Fruit fly (Drosophila melanogaster) whole organism, embryonic: Measurements from ENCODE around the gene LSm7.

ENCODE experiments used
- Abd-B ChIP-seq: fragments of 200-800 bp; sonication (Bioruptor generic); optimal IDR thresholded peaks from 2 replicates; lab custom pipeline; 2018; ENCODE audit warnings: missing biosample characterization, mild to moderate bottlenecking, missing genetic modification characterization, moderate library complexity
- Aef1 ChIP-seq: fragments of 200-800 bp; sonication (Bioruptor generic); IDR thresholded peaks from 3 replicates; pipeline ENCODE4 v1.3.6; 2022; ENCODE audit warnings: missing biosample characterization, missing genetic modification characterization
- B-H2 ChIP-seq: fragments of 200-800 bp; sonication (Bioruptor generic); optimal IDR thresholded peaks from 2 replicates; lab custom pipeline; 2018; ENCODE audit warnings: missing biosample characterization, mild to moderate bottlenecking, missing genetic modification characterization
- CG10321 ChIP-seq: fragments of 200-800 bp; sonication (Bioruptor generic); IDR thresholded peaks from 2 replicates; pipeline ENCODE4 v1.3.6; 2022; ENCODE audit warnings: missing biosample characterization, missing genetic modification characterization
- CG10543 ChIP-seq: fragments of 200-800 bp; sonication (Bioruptor generic); optimal IDR thresholded peaks from 3 replicates; lab custom pipeline; 2017; ENCODE audit warnings: missing biosample characterization, mild to moderate bottlenecking, missing genetic modification characterization, moderate library complexity
- CG12071 ChIP-seq: fragments of 200-800 bp; sonication (Bioruptor generic); optimal IDR thresholded peaks from 3 replicates; lab custom pipeline; 2018; ENCODE audit warnings: missing biosample characterization, mild to moderate bottlenecking, missing genetic modification characterization
- CG12155 ChIP-seq: fragments of 200-800 bp; sonication (Bioruptor generic); optimal IDR thresholded peaks from 3 replicates; lab custom pipeline; 2016; ENCODE audit warnings: missing biosample characterization, missing genetic modification characterization
- CG1233 ChIP-seq: fragments of 200-800 bp; sonication (Bioruptor generic); optimal IDR thresholded peaks from 4 replicates; lab custom pipeline; 2018; ENCODE audit warnings: missing biosample characterization, mild to moderate bottlenecking, missing genetic modification characterization
- CG12942 ChIP-seq: fragments of 200-800 bp; sonication (Bioruptor generic); optimal IDR thresholded peaks from 3 replicates; lab custom pipeline; 2016; ENCODE audit warnings: missing biosample characterization, missing genetic modification characterization
- CG18599 ChIP-seq: fragments of 200-800 bp; sonication (Bioruptor generic); optimal IDR thresholded peaks from 3 replicates; lab custom pipeline; 2017; ENCODE audit warnings: missing biosample characterization, missing genetic modification characterization, mild to moderate bottlenecking, moderate library complexity, missing genetic modification reagents
- CG18619 ChIP-seq: fragments of 200-800 bp; sonication (Bioruptor generic); optimal IDR thresholded peaks from 3 replicates; lab custom pipeline; 2017; ENCODE audit warnings: missing biosample characterization, mild to moderate bottlenecking, missing genetic modification characterization
- CG30431 ChIP-seq: fragments of 200-800 bp; sonication (Bioruptor generic); optimal IDR thresholded peaks from 2 replicates; lab custom pipeline; 2017; ENCODE audit warnings: missing biosample characterization, missing genetic modification characterization
- CG32532 ChIP-seq: fragments of 200-800 bp; sonication (Bioruptor generic); IDR thresholded peaks from 2 replicates; pipeline ENCODE4 v1.3.6; 2022; ENCODE audit warnings: missing biosample characterization, missing genetic modification characterization
- CG33557 ChIP-seq: fragments of 200-800 bp; sonication (Bioruptor generic); optimal IDR thresholded peaks from 2 replicates; lab custom pipeline; 2019; ENCODE audit warnings: missing biosample characterization, mild to moderate bottlenecking, missing genetic modification characterization, moderate library complexity
- CG42726 ChIP-seq: fragments of 200-800 bp; sonication (Bioruptor generic); IDR thresholded peaks from 2 replicates; pipeline ENCODE4 v1.3.6; 2022; ENCODE audit warnings: missing biosample characterization, missing genetic modification characterization; ENCODE audit not compliant: partially characterized antibody
- CHES-1-like ChIP-seq: fragments of 200-800 bp; sonication (Bioruptor generic); optimal IDR thresholded peaks from 2 replicates; lab custom pipeline; 2016; ENCODE audit warnings: missing biosample characterization, missing genetic modification characterization
- Dp ChIP-seq: fragments of 200-800 bp; sonication (Bioruptor generic); optimal IDR thresholded peaks from 2 replicates; lab custom pipeline; 2018; ENCODE audit warnings: missing biosample characterization, mild to moderate bottlenecking, missing genetic modification characterization, moderate library complexity
- Elba2 ChIP-seq: fragments of 200-800 bp; sonication (Bioruptor generic); optimal IDR thresholded peaks from 3 replicates; lab custom pipeline; 2016; ENCODE audit warnings: missing biosample characterization, missing genetic modification characterization
- HHEX ChIP-seq: fragments of 200-800 bp; sonication (Bioruptor generic); optimal IDR thresholded peaks from 3 replicates; lab custom pipeline; 2017; ENCODE audit warnings: missing biosample characterization, mild to moderate bottlenecking, missing genetic modification characterization, missing genetic modification reagents
- HLH3B ChIP-seq: fragments of 200-800 bp; sonication (Bioruptor generic); IDR thresholded peaks from 2 replicates; pipeline ENCODE4 v1.3.6; 2022; ENCODE audit warnings: missing biosample characterization, missing genetic modification characterization
- Hsf ChIP-seq: fragments of 200-800 bp; sonication (Bioruptor generic); optimal IDR thresholded peaks from 3 replicates; lab custom pipeline; 2016; ENCODE audit warnings: missing biosample characterization, missing genetic modification characterization
- MBD-R2 ChIP-seq: fragments of 200-800 bp; sonication (Bioruptor generic); IDR thresholded peaks from 2 replicates; pipeline ENCODE4 v1.3.6; 2022; ENCODE audit warnings: missing biosample characterization, missing genetic modification characterization
- NFAT ChIP-seq: fragments of 200-800 bp; sonication (Bioruptor generic); IDR thresholded peaks from 2 replicates; pipeline ENCODE4 v1.3.6; 2022; ENCODE audit warnings: missing biosample characterization, missing genetic modification characterization
- Pdp1 ChIP-seq, 2 experiments: fragments of 200-800 bp; sonication (Bioruptor generic); optimal IDR thresholded peaks; 3 replicates each; lab custom pipeline; 2016; ENCODE audit warnings: missing biosample characterization in 2 of 2, missing genetic modification characterization in 2 of 2, mild to moderate bottlenecking in 1 of 2, moderate library complexity in 1 of 2
- Rfx ChIP-seq: fragments of 200-800 bp; sonication (Bioruptor generic); IDR thresholded peaks from 2 replicates; pipeline ENCODE4 v1.3.6; 2022; ENCODE audit warnings: missing biosample characterization, missing genetic modification characterization
- Rx ChIP-seq: fragments of 200-800 bp; sonication (Bioruptor generic); IDR thresholded peaks from 2 replicates; pipeline ENCODE4 v1.3.6; 2022; ENCODE audit warnings: missing biosample characterization, missing genetic modification characterization
- cad ChIP-seq: fragments of >200 bp; optimal IDR thresholded peaks from 2 replicates; lab custom pipeline; 2017; ENCODE audit warnings: missing biosample characterization, missing genetic modification characterization
- dan ChIP-seq: fragments of 200-800 bp; sonication (Bioruptor generic); IDR thresholded peaks from 2 replicates; pipeline ENCODE4 v1.3.6; 2022; ENCODE audit warnings: missing biosample characterization, missing genetic modification characterization
- emc ChIP-seq: fragments of 200-800 bp; sonication (Bioruptor generic); optimal IDR thresholded peaks from 2 replicates; lab custom pipeline; 2016; ENCODE audit warnings: missing biosample characterization, missing genetic modification characterization
- en ChIP-seq: fragments of 200-800 bp; sonication (Bioruptor generic); optimal IDR thresholded peaks from 2 replicates; lab custom pipeline; 2016; ENCODE audit warnings: missing biosample characterization, missing genetic modification characterization
- fd3F ChIP-seq: fragments of 200-800 bp; sonication (Bioruptor generic); optimal IDR thresholded peaks from 2 replicates; lab custom pipeline; 2018; ENCODE audit warnings: missing biosample characterization, mild to moderate bottlenecking, missing genetic modification characterization, moderate library complexity
- klu ChIP-seq: fragments of 200-800 bp; sonication (Bioruptor generic); IDR thresholded peaks from 2 replicates; pipeline ENCODE4 v1.3.6; 2022; ENCODE audit warnings: missing biosample characterization, missing genetic modification characterization
- lilli ChIP-seq: fragments of 200-800 bp; sonication (Bioruptor generic); optimal IDR thresholded peaks from 3 replicates; lab custom pipeline; 2016; ENCODE audit warnings: missing biosample characterization, missing genetic modification characterization
- lmd ChIP-seq: fragments of 200-800 bp; sonication (Bioruptor generic); IDR thresholded peaks from 2 replicates; pipeline ENCODE4 v1.3.6; 2022; ENCODE audit warnings: missing biosample characterization, missing genetic modification characterization
- nau ChIP-seq: fragments of 200-800 bp; sonication (Bioruptor generic); optimal IDR thresholded peaks from 3 replicates; lab custom pipeline; 2017; ENCODE audit warnings: missing biosample characterization, mild to moderate bottlenecking, missing genetic modification characterization, missing genetic modification reagents
- nerfin-2 ChIP-seq: fragments of 200-800 bp; sonication (Bioruptor generic); IDR thresholded peaks from 2 replicates; pipeline ENCODE4 v1.3.6; 2022; ENCODE audit warnings: missing biosample characterization, missing genetic modification characterization; ENCODE audit not compliant: partially characterized antibody
- phol ChIP-seq: fragments of 200-800 bp; sonication (Bioruptor generic); optimal IDR thresholded peaks from 3 replicates; lab custom pipeline; 2018; ENCODE audit warnings: missing biosample characterization, mild to moderate bottlenecking, missing genetic modification characterization, moderate library complexity
- prd ChIP-seq, 3 experiments: fragments of >200 bp in 2 of 3; fragments of 200-800 bp in 1 of 3; sonication (Bioruptor generic) in 1 of 3; optimal IDR thresholded peaks in 2 of 3; IDR thresholded peaks in 1 of 3; 2 replicates in 2 of 3; 3 replicates in 1 of 3; pipeline versions ENCODE4 v1.3.6 to Lab custom; 2017 to 2022; ENCODE audit warnings: missing biosample characterization in 1 of 3, missing genetic modification characterization in 1 of 3
- pum ChIP-seq: fragments of 200-800 bp; sonication (Bioruptor generic); optimal IDR thresholded peaks from 2 replicates; lab custom pipeline; 2016; ENCODE audit warnings: missing biosample characterization, missing genetic modification characterization
- salm ChIP-seq: fragments of 200-800 bp; sonication (Bioruptor generic); optimal IDR thresholded peaks from 2 replicates; lab custom pipeline; 2018; ENCODE audit warnings: missing biosample characterization, mild to moderate bottlenecking, missing genetic modification characterization
- schlank ChIP-seq: fragments of 200-800 bp; sonication (Bioruptor generic); optimal IDR thresholded peaks from 2 replicates; lab custom pipeline; 2018; ENCODE audit warnings: missing biosample characterization, mild to moderate bottlenecking, missing genetic modification characterization
- shn ChIP-seq: fragments of 200-800 bp; sonication (Bioruptor generic); optimal IDR thresholded peaks from 3 replicates; lab custom pipeline; 2016; ENCODE audit warnings: missing biosample characterization, missing genetic modification characterization
- slbo ChIP-seq: fragments of 200-800 bp; sonication (Bioruptor generic); IDR thresholded peaks from 2 replicates; pipeline ENCODE4 v1.3.6; 2022; ENCODE audit warnings: missing biosample characterization, missing genetic modification characterization
- sna ChIP-seq: fragments of 200-800 bp; sonication (Bioruptor generic); IDR thresholded peaks from 2 replicates; pipeline ENCODE4 v1.3.6; 2022; ENCODE audit warnings: missing biosample characterization, missing genetic modification characterization; ENCODE audit not compliant: partially characterized antibody
- sob ChIP-seq: fragments of 200-800 bp; sonication (Bioruptor generic); IDR thresholded peaks from 2 replicates; pipeline ENCODE4 v1.3.6; 2022; ENCODE audit warnings: missing biosample characterization, missing genetic modification characterization
- ttk ChIP-seq: fragments of 200-800 bp; sonication (Bioruptor generic); IDR thresholded peaks from 2 replicates; pipeline ENCODE4 v2.1.2; 2022; ENCODE audit warnings: missing biosample characterization, missing genetic modification characterization
- twi ChIP-seq: fragments of 200-800 bp; optimal IDR thresholded peaks from 2 replicates; lab custom pipeline; 2019; ENCODE audit warnings: missing biosample characterization, mild to moderate bottlenecking, missing genetic modification characterization, moderate library complexity

Gene LSm7

DNA sequence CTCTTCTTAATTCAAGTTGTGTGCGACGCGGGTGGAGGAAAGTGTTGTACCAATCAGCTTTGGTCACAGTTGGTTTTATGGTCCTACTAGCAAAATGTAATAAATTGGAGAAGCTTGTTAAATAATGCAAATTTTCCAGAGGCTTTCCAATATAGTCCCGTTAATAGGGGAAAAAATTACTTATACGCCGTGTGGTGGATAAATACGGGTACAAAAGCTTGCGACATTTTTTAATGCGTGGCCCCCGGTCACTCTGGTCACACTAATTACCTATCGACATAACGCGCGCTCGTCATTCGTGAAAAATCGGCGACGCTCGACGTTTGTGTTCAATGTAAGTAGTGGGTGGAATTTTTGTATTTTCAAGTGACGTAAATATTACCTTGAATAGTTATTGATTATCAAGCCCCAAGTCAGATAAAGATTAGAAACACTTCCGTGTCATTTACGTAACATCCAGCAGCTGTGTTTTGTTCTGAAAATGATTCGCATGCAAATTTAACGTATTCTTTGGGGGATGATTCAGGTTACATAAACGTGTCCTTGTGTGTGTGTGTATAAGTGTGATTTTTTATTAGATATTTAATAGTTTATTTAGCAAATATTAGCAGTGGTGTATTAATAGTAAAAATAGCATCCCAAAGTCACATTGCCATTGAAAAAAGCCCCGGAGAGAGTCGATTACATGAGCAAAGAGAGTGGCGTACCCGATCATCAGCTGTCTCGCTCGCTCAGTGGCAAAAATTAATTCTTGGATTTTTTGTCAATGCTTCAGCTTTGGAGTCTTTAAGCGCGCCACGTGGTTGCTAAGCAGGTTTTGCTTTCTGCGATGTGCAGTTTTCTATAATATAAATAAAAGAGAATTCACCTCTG is 23.0 kb downstream of the LSm7 start, which contains the start of gene Cyt-c-p (continued):
- TF ChIP-seq en (GFP tag; lab: Kevin White, UChicago) (no peak), Dp (GFP tag; lab: Kevin White, UChicago) (peak; percentile 99), CG32532 (GFP tag; lab: Robert Waterston, UW) (peak; percentile 7; the same call in 1 of the 2 replicates), klu (GFP tag; lab: Robert Waterston, UW) (0 out of 2 replicates have a peak, but pooled peaks have one; percentile 50), HHEX (GFP tag; lab: Kevin White, UChicago) (no peak), B-H2 (GFP tag; lab: Kevin White, UChicago) (no peak), prd (optimal IDR thresholded peaks at IDR 0.05; lab: Kevin White, UChicago) (no peak), prd (GFP tag; IDR thresholded peaks at IDR 0.05; lab: Robert Waterston, UW) (no peak; the same call in 2 of the 3 replicates), CG10321 (GFP tag; lab: Robert Waterston, UW) (peak; percentile 11; the same call in 1 of the 2 replicates), HLH3B (GFP tag; lab: Robert Waterston, UW) (no peak), Abd-B (peak; percentile 94), lilli (peak; percentile 38), CG12071 (GFP tag; lab: Kevin White, UChicago) (no peak), dan (GFP tag; lab: Robert Waterston, UW) (no peak), CG1233 (no peak), CG12942 (GFP tag; lab: Kevin White, UChicago) (no peak), Rx (GFP tag; lab: Robert Waterston, UW) (no peak), Elba2 (GFP tag; lab: Kevin White, UChicago) (no peak), sob (peak; percentile 54; the same call in 1 of the 2 replicates), fd3F (GFP tag; lab: Kevin White, UChicago) (no peak), emc (GFP tag; lab: Kevin White, UChicago) (no peak), slbo (0 out of 2 replicates have a peak, but pooled peaks have one; percentile 14), nau (GFP tag; lab: Kevin White, UChicago) (peak; percentile 23), CG30431 (GFP tag; lab: Kevin White, UChicago) (no peak), CHES-1-like (GFP tag; lab: Kevin White, UChicago) (peak; percentile 39), CG18599 (GFP tag; lab: Kevin White, UChicago) (peak; percentile 71), sna (GFP tag; lab: Robert Waterston, UW) (0 out of 2 replicates have a peak, but pooled peaks have one; percentile 41), phol (peak; percentile 77), CG18619 (GFP tag; lab: Kevin White, UChicago) (peak; percentile 25), MBD-R2 (GFP tag; lab: Robert Waterston, UW) (peak; percentile 60), lmd (no peak), NFAT (GFP tag; lab: Robert Waterston, UW) (peak; percentile 58; the same call in 1 of the 2 replicates), twi (tag; lab: Kevin White, UChicago) (no peak), cad (GFP tag; lab: Kevin White, UChicago) (peak; percentile 54), CG42726 (GFP tag; lab: Robert Waterston, UW) (no peak; the same call in none of the 2 replicates), schlank (no peak), Hsf (GFP tag; lab: Kevin White, UChicago) (peak; percentile 2), Pdp1 (GFP tag; optimal IDR thresholded peaks at IDR 0.05; lab: Kevin White, UChicago) (peak in 1 of 2 experiments; percentile 83), shn (GFP tag; lab: Kevin White, UChicago) (peak; percentile 26), Aef1 (GFP tag; lab: Robert Waterston, UW) (no peak), nerfin-2 (0 out of 2 replicates have a peak, but pooled peaks have one; percentile 16), ttk (no peak), CG33557 (GFP tag; lab: Kevin White, UChicago) (peak; percentile 16), Rfx (GFP tag; lab: Robert Waterston, UW) (peak; percentile 36; the same call in 1 of the 2 replicates), pum (GFP tag; lab: Kevin White, UChicago) (no peak), CG10543 (GFP tag; lab: Kevin White, UChicago) (peak; percentile 29), salm (peak; percentile 6), CG12155 (GFP tag; lab: Kevin White, UChicago) (peak; percentile 11)
